Worm (Caenorhabditis elegans): Measurements from ENCODE around the gene str-89.

str-89 gene

ce11 chrV:17650427-17650826, 18.2 kb upstream of the str-89 start, which contains the start of gene fbxa-192:
Gene fbxa-192, minus strand, starts transcription at chrV:17650527.
- no peak for TF ChIP-seq pqm-1 (tag; optimal IDR thresholded peaks at IDR 0.05)
- no peak for TF ChIP-seq rnt-1 (tag; optimal IDR thresholded peaks at IDR 0.05)
- TF ChIP-seq blmp-1 (tag; optimal IDR thresholded peaks at IDR 0.05): no peak
- no peak for TF ChIP-seq fos-1 (tag; optimal IDR thresholded peaks at IDR 0.05)
- TF ChIP-seq unc-86 (tag; optimal IDR thresholded peaks at IDR 0.05): no peak
- no peak for TF ChIP-seq ceh-82 (tag; optimal IDR thresholded peaks at IDR 0.05)

ce11 chrV:17655205-17655604, 13.4 kb upstream of the str-89 start:
- TF ChIP-seq pax-3 (tag; optimal IDR thresholded peaks at IDR 0.05) (no peak), tbx-2 (tag; optimal IDR thresholded peaks at IDR 0.05) (no peak), rnt-1 (tag; optimal IDR thresholded peaks at IDR 0.05) (no peak), hlh-17 (GFP tag; optimal IDR thresholded peaks at IDR 0.05; ENCODE audit: borderline replicate concordance) (no peak), ztf-11 (tag; optimal IDR thresholded peaks at IDR 0.05) (no peak), efl-1 (optimal IDR thresholded peaks at IDR 0.05) (no peak), efl-1 (GFP tag; optimal IDR thresholded peaks at IDR 0.05 in 1 of 2) (no peak), unc-130 (tag; optimal IDR thresholded peaks at IDR 0.05) (no peak), nhr-11 (tag; optimal IDR thresholded peaks at IDR 0.05) (no peak), C04F5.9 (tag; optimal IDR thresholded peaks at IDR 0.05) (no peak), Y116A8C.19 (tag; optimal IDR thresholded peaks at IDR 0.05; ENCODE audit: borderline replicate concordance) (no peak), vab-15 (tag; optimal IDR thresholded peaks at IDR 0.05) (no peak), lir-3 (tag; optimal IDR thresholded peaks at IDR 0.05; ENCODE audit: poor library complexity) (no peak), elt-2 (tag; optimal IDR thresholded peaks at IDR 0.05) (no peak), sptf-1 (tag; optimal IDR thresholded peaks at IDR 0.05) (no peak), mep-1 (tag; optimal IDR thresholded peaks at IDR 0.05) (no peak), nhr-85 (tag) (no peak)

- peak; percentile 5 for TF ChIP-seq nhr-85 (tag)
- TF ChIP-seq lir-3 (tag; optimal IDR thresholded peaks at IDR 0.05; ENCODE audit: poor library complexity): no peak
Observed at ce11 chrV:17658824-17659223, 9.8 kb upstream of the str-89 start.

ce11 chrV:17659228-17659627, 9.4 kb upstream of the str-89 start, which contains the start of gene fbxa-108:
Gene fbxa-108, minus strand, starts transcription at chrV:17659385.
- TF ChIP-seq aha-1 (tag; optimal IDR thresholded peaks at IDR 0.05) (no peak), zag-1 (tag; optimal IDR thresholded peaks at IDR 0.05) (no peak), unc-62 (GFP tag; optimal IDR thresholded peaks at IDR 0.05) (no peak), unc-98 (GFP tag; IDR thresholded peaks at IDR 0.05) (no peak), lin-15B (tag; optimal IDR thresholded peaks at IDR 0.05) (no peak), pqm-1 (tag; optimal IDR thresholded peaks at IDR 0.05) (peak; percentile 94), elt-2 (tag; optimal IDR thresholded peaks at IDR 0.05) (peak; percentile 99), egl-27 (tag; optimal IDR thresholded peaks at IDR 0.05) (no peak), lir-3 (tag; optimal IDR thresholded peaks at IDR 0.05; ENCODE audit: poor library complexity) (no peak), alr-1 (tag; optimal IDR thresholded peaks at IDR 0.05; ENCODE audit: borderline replicate concordance) (no peak), efl-1 (optimal IDR thresholded peaks at IDR 0.05) (no peak), efl-1 (GFP tag; optimal IDR thresholded peaks at IDR 0.05 in 1 of 2) (no peak), nhr-19 (GFP tag; conservative IDR thresholded peaks at IDR 0.05) (peak; percentile 36), nhr-85 (tag) (no peak), mdl-1 (tag; optimal IDR thresholded peaks at IDR 0.05) (peak in 1 of 2 experiments; percentile 52), zip-4 (GFP tag; optimal IDR thresholded peaks at IDR 0.05) (peak; percentile 20), lin-39 (tag; optimal IDR thresholded peaks at IDR 0.05) (no peak), nhr-90 (tag; optimal IDR thresholded peaks at IDR 0.05; ENCODE audit: poor library complexity) (peak; percentile 65), lsy-2 (tag; optimal IDR thresholded peaks at IDR 0.05) (no peak), lin-35 (GFP tag; optimal IDR thresholded peaks at IDR 0.05) (peak in 1 of 2 experiments; percentile 40), nhr-20 (tag; optimal IDR thresholded peaks at IDR 0.05) (peak; percentile 64), nhr-76 (tag; optimal IDR thresholded peaks at IDR 0.05) (no peak), nhr-77 (tag; optimal IDR thresholded peaks at IDR 0.05) (no peak), tlp-1 (tag; optimal IDR thresholded peaks at IDR 0.05) (no peak), snpc-4 (tag; optimal IDR thresholded peaks at IDR 0.05) (no peak), F16B12.6 (tag; optimal IDR thresholded peaks at IDR 0.05) (no peak), hpl-2 (GFP tag; optimal IDR thresholded peaks at IDR 0.05) (peak; percentile 28), tbx-2 (tag; optimal IDR thresholded peaks at IDR 0.05) (no peak), fkh-8 (tag; optimal IDR thresholded peaks at IDR 0.05) (no peak), jun-1 (tag; optimal IDR thresholded peaks at IDR 0.05) (peak; percentile 24), unc-86 (tag; optimal IDR thresholded peaks at IDR 0.05) (no peak), nhr-237 (tag; optimal IDR thresholded peaks at IDR 0.05) (no peak), unc-30 (tag; optimal IDR thresholded peaks at IDR 0.05) (no peak)

All from whole organism, L1 larva.